Fruit fly (Drosophila melanogaster): ENCODE data around the gene CG12702.

DNA sequence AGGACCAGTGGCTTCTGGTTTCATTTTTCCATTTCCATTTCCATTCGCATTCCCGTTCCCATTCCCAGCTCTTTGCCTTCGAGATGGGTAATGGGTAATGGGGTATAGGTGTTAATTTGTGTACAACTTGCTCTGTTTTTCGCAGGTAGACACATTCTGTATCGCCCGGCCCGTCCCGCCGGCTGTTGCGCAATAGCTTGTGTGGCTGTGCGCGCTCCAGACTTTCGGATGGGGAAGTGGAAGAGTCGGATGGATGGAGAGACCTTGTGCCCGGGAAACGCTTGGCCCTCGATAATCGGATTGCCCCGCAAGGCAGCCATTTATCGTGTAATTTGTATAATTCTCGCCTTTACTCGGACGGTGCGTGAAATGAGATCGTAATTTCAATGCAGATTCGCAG is 11.0 kb downstream of the CG12702 start:
- TF ChIP-seq fkh (GFP tag; optimal IDR thresholded peaks at IDR 0.05) (no peak), CG6792 (GFP tag; optimal IDR thresholded peaks at IDR 0.05) (no peak), CG8119 (GFP tag; IDR thresholded peaks at IDR 0.05) (no peak)
